Worm (Caenorhabditis elegans) whole organism, midembryonic: Measurements from ENCODE around the gene srab-6.

Source experiments
- T22C8.4 ChIP-seq: fragments of 200-800 bp; sonication (Bioruptor generic); IDR thresholded peaks from 2 replicates; pipeline ENCODE4 v1.3.6; 2022; ENCODE audit warnings: missing genetic modification characterization, missing compliant biosample characterization
- cog-1 ChIP-seq: sonication (generic microtip); optimal IDR thresholded peaks from 2 replicates; lab custom pipeline; 2016; ENCODE audit warnings: missing genetic modification characterization, missing compliant biosample characterization
- flt-1 ChIP-seq: fragments of 200-800 bp; sonication (Bioruptor generic); IDR thresholded peaks from 2 replicates; pipeline ENCODE4 v1.3.6; 2022; ENCODE audit warnings: missing genetic modification characterization, missing compliant biosample characterization
- klf-2 ChIP-seq: fragments of 200-800 bp; sonication (Bioruptor generic); conservative IDR thresholded peaks from 2 replicates; pipeline ENCODE4 v1.3.6; 2022; ENCODE audit warnings: missing genetic modification reagents, missing genetic modification characterization, missing compliant biosample characterization
- med-1 ChIP-seq: sonication (generic microtip); optimal IDR thresholded peaks from 2 replicates; lab custom pipeline; 2017; ENCODE audit warnings: missing genetic modification characterization, mild to moderate bottlenecking, missing compliant biosample characterization, antibody characterized with exemption, missing genetic modification reagents; ENCODE audit not compliant: insufficient read depth
- tab-1 ChIP-seq: fragments of 200-800 bp; sonication (Bioruptor generic); IDR thresholded peaks from 2 replicates; pipeline ENCODE4 v1.3.6; 2022; ENCODE audit warnings: missing genetic modification characterization, missing compliant biosample characterization
- ztf-29 ChIP-seq: fragments of 200-800 bp; sonication (Bioruptor generic); IDR thresholded peaks from 2 replicates; pipeline ENCODE4 v1.3.6; 2022; ENCODE audit warnings: missing genetic modification reagents, missing genetic modification characterization, missing compliant biosample characterization

- TF ChIP-seq ztf-29 = no peak
- TF ChIP-seq T22C8.4 (GFP tag; lab: Robert Waterston, UW) = no peak
- TF ChIP-seq flt-1 (GFP tag; lab: Robert Waterston, UW) = no peak
- no peak for TF ChIP-seq klf-2 (GFP tag; lab: Robert Waterston, UW)
- no peak for TF ChIP-seq tab-1 (GFP tag; lab: Robert Waterston, UW)
- no peak for TF ChIP-seq med-1 (GFP tag; lab: Kevin White, UChicago)
- no peak for TF ChIP-seq cog-1
These were observed 48.6 kb upstream of the srab-6 start, which contains the start of gene K08D9.4 for ce11 chrV:3200323-3200722.
